Fruit fly (Drosophila melanogaster) whole organism, embryonic: ENCODE results near the gene ENGase.

Experiments
- CG11456 ChIP-seq: fragments of 200-800 bp; sonication (Bioruptor generic); IDR thresholded peaks from 3 replicates; pipeline ENCODE4 v1.3.6; 2022; ENCODE audit warnings: missing biosample characterization, missing genetic modification characterization
- CG11560 ChIP-seq: fragments of 200-800 bp; sonication (Bioruptor generic); IDR thresholded peaks from 3 replicates; pipeline ENCODE4 v1.3.6; 2022; ENCODE audit warnings: missing biosample characterization, missing genetic modification characterization
- CG12659 ChIP-seq: fragments of 200-800 bp; sonication (Bioruptor generic); optimal IDR thresholded peaks from 3 replicates; lab custom pipeline; 2017; ENCODE audit warnings: mild to moderate bottlenecking, missing biosample characterization, missing genetic modification reagents, missing genetic modification characterization
- CG14710 ChIP-seq: fragments of 200-800 bp; sonication (Bioruptor generic); optimal IDR thresholded peaks from 3 replicates; lab custom pipeline; 2019; ENCODE audit warnings: missing biosample characterization, mild to moderate bottlenecking, missing genetic modification characterization, moderate library complexity
- CG14860 ChIP-seq: fragments of 200-800 bp; sonication (Bioruptor generic); IDR thresholded peaks from 3 replicates; pipeline ENCODE4 v1.3.6; 2022; ENCODE audit warnings: missing biosample characterization, missing genetic modification characterization; ENCODE audit not compliant: partially characterized antibody
- CG15479 ChIP-seq: fragments of 200-800 bp; sonication (Bioruptor generic); optimal IDR thresholded peaks from 3 replicates; lab custom pipeline; 2019; ENCODE audit warnings: missing biosample characterization, mild to moderate bottlenecking, missing genetic modification characterization, moderate library complexity
- CG17359 ChIP-seq: fragments of 200-800 bp; sonication (Bioruptor generic); optimal IDR thresholded peaks from 3 replicates; lab custom pipeline; 2018; ENCODE audit warnings: missing biosample characterization, mild to moderate bottlenecking, missing genetic modification characterization, moderate library complexity
- CG17385 ChIP-seq: fragments of 200-800 bp; sonication (Bioruptor generic); optimal IDR thresholded peaks from 3 replicates; lab custom pipeline; 2018; ENCODE audit warnings: missing biosample characterization, mild to moderate bottlenecking, missing genetic modification characterization
- CG18764 ChIP-seq: fragments of 200-800 bp; sonication (Bioruptor generic); optimal IDR thresholded peaks from 3 replicates; lab custom pipeline; 2016; ENCODE audit warnings: missing biosample characterization, missing genetic modification characterization
- CG3281 ChIP-seq: fragments of 200-800 bp; sonication (Bioruptor generic); optimal IDR thresholded peaks from 3 replicates; lab custom pipeline; 2017; ENCODE audit warnings: missing biosample characterization, mild to moderate bottlenecking, missing genetic modification characterization
- CG3995 ChIP-seq: fragments of 200-800 bp; sonication (Bioruptor generic); optimal IDR thresholded peaks from 3 replicates; lab custom pipeline; 2016; ENCODE audit warnings: missing biosample characterization, missing genetic modification characterization
- CG4282 ChIP-seq: fragments of 200-800 bp; sonication (Bioruptor generic); optimal IDR thresholded peaks from 2 replicates; lab custom pipeline; 2016; ENCODE audit warnings: missing biosample characterization, missing genetic modification characterization
- CG4617 ChIP-seq: fragments of 200-800 bp; sonication (Bioruptor generic); optimal IDR thresholded peaks from 3 replicates; lab custom pipeline; 2016; ENCODE audit warnings: missing biosample characterization, missing genetic modification characterization, borderline replicate concordance
- CG4707 ChIP-seq: fragments of 200-800 bp; sonication (Bioruptor generic); optimal IDR thresholded peaks from 2 replicates; lab custom pipeline; 2018; ENCODE audit warnings: missing biosample characterization, mild to moderate bottlenecking, missing genetic modification characterization, moderate library complexity
- CG4730 ChIP-seq: fragments of 200-800 bp; sonication (Bioruptor generic); IDR thresholded peaks from 2 replicates; pipeline ENCODE4 v1.3.6; 2022; ENCODE audit warnings: missing biosample characterization, missing genetic modification characterization
- CG6272 ChIP-seq: fragments of 200-800 bp; sonication (Bioruptor generic); IDR thresholded peaks from 2 replicates; pipeline ENCODE4 v1.3.6; 2022; ENCODE audit warnings: missing biosample characterization, missing genetic modification characterization
- CG7963 ChIP-seq: fragments of 200-800 bp; sonication (Bioruptor generic); IDR thresholded peaks from 3 replicates; pipeline ENCODE4 v1.3.6; 2022; ENCODE audit warnings: missing biosample characterization, missing genetic modification characterization; ENCODE audit not compliant: partially characterized antibody
- CG8089 ChIP-seq: fragments of 200-800 bp; sonication (Bioruptor generic); optimal IDR thresholded peaks from 3 replicates; lab custom pipeline; 2016; ENCODE audit warnings: missing biosample characterization, missing genetic modification characterization
- CG9215 ChIP-seq: fragments of 200-800 bp; sonication (Bioruptor generic); IDR thresholded peaks from 2 replicates; pipeline ENCODE4 v1.3.6; 2022; ENCODE audit warnings: missing biosample characterization, missing genetic modification characterization
- CG9727 ChIP-seq: fragments of 200-800 bp; sonication (Bioruptor generic); optimal IDR thresholded peaks from 3 replicates; lab custom pipeline; 2017; ENCODE audit warnings: missing biosample characterization, mild to moderate bottlenecking, missing genetic modification characterization
- CG9797 ChIP-seq: fragments of 200-800 bp; sonication (Bioruptor generic); optimal IDR thresholded peaks from 3 replicates; lab custom pipeline; 2018; ENCODE audit warnings: missing biosample characterization, mild to moderate bottlenecking, missing genetic modification characterization
- Chrac-16 ChIP-seq: fragments of 200-800 bp; sonication (Bioruptor generic); optimal IDR thresholded peaks from 3 replicates; lab custom pipeline; 2016; ENCODE audit warnings: missing biosample characterization, missing genetic modification characterization
- E2f1 ChIP-seq: fragments of 200-800 bp; sonication (Bioruptor generic); IDR thresholded peaks from 2 replicates; pipeline ENCODE4 v1.3.6; 2022; ENCODE audit warnings: missing biosample characterization, missing genetic modification characterization
- Gug ChIP-seq: fragments of 200-800 bp; sonication (Bioruptor generic); IDR thresholded peaks from 4 replicates; pipeline ENCODE4 v1.3.6; 2022; ENCODE audit warnings: missing biosample characterization, missing genetic modification characterization
- H2.0 ChIP-seq: fragments of 200-800 bp; sonication (Bioruptor generic); IDR thresholded peaks from 2 replicates; pipeline ENCODE4 v1.3.6; 2022; ENCODE audit warnings: missing biosample characterization, missing genetic modification characterization
- HHEX ChIP-seq: fragments of 200-800 bp; sonication (Bioruptor generic); optimal IDR thresholded peaks from 3 replicates; lab custom pipeline; 2017; ENCODE audit warnings: missing biosample characterization, mild to moderate bottlenecking, missing genetic modification characterization, missing genetic modification reagents
- Hsf ChIP-seq: fragments of 200-800 bp; sonication (Bioruptor generic); optimal IDR thresholded peaks from 3 replicates; lab custom pipeline; 2016; ENCODE audit warnings: missing biosample characterization, missing genetic modification characterization
- NfI ChIP-seq: fragments of 200-800 bp; sonication (Bioruptor generic); optimal IDR thresholded peaks from 3 replicates; lab custom pipeline; 2018; ENCODE audit warnings: missing biosample characterization, mild to moderate bottlenecking, missing genetic modification characterization, moderate library complexity
- Six4 ChIP-seq: fragments of 200-800 bp; sonication (Bioruptor generic); optimal IDR thresholded peaks from 2 replicates; lab custom pipeline; 2016; ENCODE audit warnings: missing biosample characterization, missing genetic modification characterization
- Ssrp ChIP-seq: fragments of 200-800 bp; sonication (Bioruptor generic); optimal IDR thresholded peaks from 2 replicates; lab custom pipeline; 2018; ENCODE audit warnings: missing biosample characterization, mild to moderate bottlenecking, missing genetic modification characterization, moderate library complexity
- Trl ChIP-seq, 3 experiments: fragments of >200 bp in 2 of 3; fragments of 200-800 bp in 1 of 3; sonication (Bioruptor generic) in 1 of 3; optimal IDR thresholded peaks; 2 replicates in 1 of 3; 3 replicates in 2 of 3; lab custom pipeline; 2016 to 2017; ENCODE audit warnings: missing biosample characterization in 1 of 3, missing genetic modification characterization in 1 of 3
- cad ChIP-seq: fragments of >200 bp; optimal IDR thresholded peaks from 2 replicates; lab custom pipeline; 2017; ENCODE audit warnings: missing biosample characterization, missing genetic modification characterization
- chif ChIP-seq, 2 experiments: fragments of 200-800 bp; sonication (Bioruptor generic); optimal IDR thresholded peaks; 3 replicates each; lab custom pipeline; 2016; ENCODE audit warnings: missing biosample characterization in 2 of 2, missing genetic modification characterization in 2 of 2
- croc ChIP-seq: fragments of 200-800 bp; sonication (Bioruptor generic); conservative IDR thresholded peaks from 3 replicates; pipeline ENCODE4 v1.3.6; 2022; ENCODE audit warnings: missing biosample characterization, missing genetic modification characterization
- crp ChIP-seq, 2 experiments: fragments of 200-800 bp; sonication (Bioruptor generic); optimal IDR thresholded peaks; 2 replicates in 1 of 2; 3 replicates in 1 of 2; lab custom pipeline; 2017; ENCODE audit warnings: missing biosample characterization in 2 of 2, missing genetic modification characterization in 2 of 2, mild to moderate bottlenecking in 1 of 2, moderate library complexity in 1 of 2
- gcm2 ChIP-seq: fragments of 200-800 bp; sonication (Bioruptor generic); optimal IDR thresholded peaks from 2 replicates; lab custom pipeline; 2016; ENCODE audit warnings: missing biosample characterization, missing genetic modification characterization
- grau ChIP-seq: fragments of 200-800 bp; optimal IDR thresholded peaks from 3 replicates; lab custom pipeline; 2019; ENCODE audit warnings: missing biosample characterization, mild to moderate bottlenecking, missing genetic modification characterization, moderate library complexity
- gro ChIP-seq: fragments of 200-800 bp; sonication (Bioruptor generic); optimal IDR thresholded peaks from 2 replicates; lab custom pipeline; 2016; ENCODE audit warnings: missing biosample characterization, missing genetic modification characterization
- hb ChIP-seq: fragments of 200-800 bp; sonication (Bioruptor generic); IDR thresholded peaks from 3 replicates; pipeline ENCODE4 v1.3.6; 2022; ENCODE audit warnings: missing biosample characterization, missing genetic modification characterization; ENCODE audit not compliant: partially characterized antibody
- lab ChIP-seq: fragments of 200-800 bp; sonication (Bioruptor generic); optimal IDR thresholded peaks from 3 replicates; lab custom pipeline; 2017; ENCODE audit warnings: missing biosample characterization, missing genetic modification characterization, mild to moderate bottlenecking, moderate library complexity, missing genetic modification reagents
- pan ChIP-seq, 4 experiments: fragments of >200 bp in 3 of 4; fragments of 200-800 bp in 1 of 4; sonication (Bioruptor generic) in 1 of 4; optimal IDR thresholded peaks in 3 of 4; IDR thresholded peaks in 1 of 4; 2 replicates each; pipeline versions ENCODE4 v1.3.6 to Lab custom; 2017 to 2022; ENCODE audit warnings: missing biosample characterization in 2 of 4, missing genetic modification characterization in 2 of 4, mixed read lengths in 1 of 4
- pnt ChIP-seq: fragments of 200-800 bp; sonication (Bioruptor generic); optimal IDR thresholded peaks from 3 replicates; lab custom pipeline; 2016; ENCODE audit warnings: missing biosample characterization, missing genetic modification characterization
- prd ChIP-seq, 3 experiments: fragments of >200 bp in 2 of 3; fragments of 200-800 bp in 1 of 3; sonication (Bioruptor generic) in 1 of 3; optimal IDR thresholded peaks in 2 of 3; IDR thresholded peaks in 1 of 3; 2 replicates in 2 of 3; 3 replicates in 1 of 3; pipeline versions ENCODE4 v1.3.6 to Lab custom; 2017 to 2022; ENCODE audit warnings: missing biosample characterization in 1 of 3, missing genetic modification characterization in 1 of 3
- psq ChIP-seq: fragments of 200-800 bp; sonication (Bioruptor generic); optimal IDR thresholded peaks from 2 replicates; lab custom pipeline; 2017; ENCODE audit warnings: missing biosample characterization, missing genetic modification characterization
- repo ChIP-seq: fragments of 200-800 bp; sonication (Bioruptor generic); optimal IDR thresholded peaks from 2 replicates; lab custom pipeline; 2016; ENCODE audit warnings: missing biosample characterization, missing genetic modification characterization
- sima ChIP-seq: fragments of 200-800 bp; sonication (Bioruptor generic); optimal IDR thresholded peaks from 2 replicates; lab custom pipeline; 2016; ENCODE audit warnings: missing biosample characterization, missing genetic modification characterization
- slbo ChIP-seq: fragments of 200-800 bp; sonication (Bioruptor generic); IDR thresholded peaks from 2 replicates; pipeline ENCODE4 v1.3.6; 2022; ENCODE audit warnings: missing biosample characterization, missing genetic modification characterization
- so ChIP-seq: fragments of 200-800 bp; sonication (Bioruptor generic); IDR thresholded peaks from 3 replicates; pipeline ENCODE4 v1.3.6; 2022; ENCODE audit warnings: missing biosample characterization, missing genetic modification characterization

The ENGase gene

dm6 chrX:17472930-17473668, 49.7 kb downstream of the ENGase start (continued):
- TF ChIP-seq CG11456 (GFP tag; lab: Robert Waterston, UW) (no peak), CG17385 (GFP tag; lab: Kevin White, UChicago) (no peak), Trl (optimal IDR thresholded peaks at IDR 0.05; lab: Kevin White, UChicago) (no peak), Trl (GFP tag; optimal IDR thresholded peaks at IDR 0.05; lab: Kevin White, UChicago) (peak; percentile 31), repo (GFP tag; lab: Kevin White, UChicago) (no peak), CG4730 (GFP tag; lab: Robert Waterston, UW) (no peak), pan (optimal IDR thresholded peaks at IDR 0.05; lab: Kevin White, UChicago) (no peak), pan (GFP tag; optimal IDR thresholded peaks at IDR 0.05 in 1 of 2, IDR thresholded peaks at IDR 0.05 in 1 of 2) (no peak), Six4 (GFP tag; lab: Kevin White, UChicago) (peak; percentile 30), hb (GFP tag; lab: Robert Waterston, UW) (no peak), slbo (GFP tag; lab: Robert Waterston, UW) (no peak), CG4617 (GFP tag; lab: Kevin White, UChicago) (no peak), psq (GFP tag; lab: Kevin White, UChicago) (peak; percentile 29), H2.0 (GFP tag; lab: Robert Waterston, UW) (no peak), HHEX (GFP tag; lab: Kevin White, UChicago) (no peak), CG12659 (no peak), CG3995 (no peak), gro (no peak), lab (GFP tag; lab: Kevin White, UChicago) (peak; percentile 21), CG4707 (GFP tag; lab: Kevin White, UChicago) (peak; percentile 22), crp (GFP tag; optimal IDR thresholded peaks at IDR 0.05; lab: Kevin White, UChicago) (no peak), CG17359 (peak; percentile 61), E2f1 (GFP tag; lab: Robert Waterston, UW) (no peak), sima (no peak), CG8089 (GFP tag; lab: Kevin White, UChicago) (peak; percentile 23), grau (tag; lab: Kevin White, UChicago) (no peak), cad (GFP tag; lab: Kevin White, UChicago) (no peak), CG9215 (GFP tag; lab: Robert Waterston, UW) (no peak), Chrac-16 (GFP tag; lab: Kevin White, UChicago) (no peak), chif (GFP tag; optimal IDR thresholded peaks at IDR 0.05; lab: Kevin White, UChicago) (peak in 1 of 2 experiments; percentile 7), NfI (no peak), CG7963 (GFP tag; lab: Robert Waterston, UW) (no peak), Ssrp (tag; lab: Kevin White, UChicago) (no peak), Gug (GFP tag; lab: Robert Waterston, UW) (no peak), CG18764 (GFP tag; lab: Kevin White, UChicago) (peak; percentile 31), CG4282 (GFP tag; lab: Kevin White, UChicago) (no peak), CG14860 (GFP tag; lab: Robert Waterston, UW) (no peak), croc (GFP tag; lab: Robert Waterston, UW) (no peak), CG9727 (GFP tag; lab: Kevin White, UChicago) (peak; percentile 28), CG9797 (GFP tag; lab: Kevin White, UChicago) (no peak), CG3281 (GFP tag; lab: Kevin White, UChicago) (no peak), CG15479 (GFP tag; lab: Kevin White, UChicago) (peak; percentile 81), CG6272 (no peak), Hsf (GFP tag; lab: Kevin White, UChicago) (no peak), CG14710 (tag; lab: Kevin White, UChicago) (peak; percentile 11), pnt (GFP tag; lab: Kevin White, UChicago) (no peak), gcm2 (GFP tag; lab: Kevin White, UChicago) (no peak), so (no peak), prd (optimal IDR thresholded peaks at IDR 0.05; lab: Kevin White, UChicago) (no peak), prd (GFP tag; IDR thresholded peaks at IDR 0.05; lab: Robert Waterston, UW) (no peak), CG11560 (tag; lab: Robert Waterston, UW) (no peak)
